Worm (Caenorhabditis elegans): Measurements from ENCODE around the gene K06A9.2.

DNA sequence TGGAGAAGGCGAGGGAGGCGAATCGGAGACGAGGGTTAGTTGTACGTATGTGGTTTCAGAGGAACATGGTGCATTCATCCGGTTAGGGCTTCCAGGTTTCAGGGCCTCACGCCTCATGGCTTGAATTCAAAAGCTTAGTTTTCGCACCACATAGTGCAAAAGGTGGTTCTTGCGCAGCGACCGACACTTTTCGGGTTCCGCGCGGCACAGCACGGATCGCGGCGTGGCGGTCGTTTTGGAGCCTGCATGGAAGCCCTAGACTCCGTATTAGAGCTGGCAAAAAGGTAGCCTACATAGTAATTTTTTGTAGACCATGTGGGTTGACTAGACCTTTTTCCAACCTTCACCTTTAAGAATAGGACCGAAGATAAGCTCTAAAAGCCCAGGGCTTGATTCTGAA is 2.7 kb downstream of the K06A9.2 start:
- TF ChIP-seq B0310.2 (tag; optimal IDR thresholded peaks at IDR 0.05) = no peak
- TF ChIP-seq ama-1 (optimal IDR thresholded peaks at IDR 0.05) = no peak
- TF ChIP-seq hmbx-1 (tag; optimal IDR thresholded peaks at IDR 0.05) = no peak
- TF ChIP-seq flt-1 (GFP tag; IDR thresholded peaks at IDR 0.05) = no peak
- TF ChIP-seq tbx-37 (GFP tag; conservative IDR thresholded peaks at IDR 0.05) = no peak
- TF ChIP-seq sea-1 (GFP tag; conservative IDR thresholded peaks at IDR 0.05) = no peak
- no peak for TF ChIP-seq tra-4 (tag; optimal IDR thresholded peaks at IDR 0.05)

All from whole organism, early embryonic.